Worm (Caenorhabditis elegans) whole organism, L3 larva: ENCODE measurements around the gene sucl-2.
A peak's percentile ranks its signal among the peaks of the same experiment; 100 is the strongest.

Source experiments
- ZK546.5 ChIP-seq: sonication (generic microtip); optimal IDR thresholded peaks from 2 replicates; lab custom pipeline; 2017; ENCODE audit warnings: missing biosample characterization, missing genetic modification characterization
- aly-2 ChIP-seq: fragments of 150-350 bp; optimal IDR thresholded peaks from 2 replicates; lab custom pipeline; 2014; ENCODE audit warnings: missing biosample characterization, missing genetic modification characterization
- ama-1 ChIP-seq: fragments of 150-350 bp; optimal IDR thresholded peaks from 2 replicates; lab custom pipeline; 2018
- ceh-28 ChIP-seq: fragments of 150-350 bp; optimal IDR thresholded peaks from 2 replicates; lab custom pipeline; 2014; ENCODE audit warnings: missing biosample characterization, missing genetic modification reagents, missing genetic modification characterization
- ceh-82 ChIP-seq: fragments of 150-350 bp; optimal IDR thresholded peaks from 2 replicates; lab custom pipeline; 2014; ENCODE audit warnings: missing biosample characterization, missing genetic modification characterization
- ceh-9 ChIP-seq: sonication (generic microtip); optimal IDR thresholded peaks from 2 replicates; lab custom pipeline; 2018; ENCODE audit warnings: missing biosample characterization, missing genetic modification characterization
- daf-12 ChIP-seq: fragments of 150-350 bp; optimal IDR thresholded peaks from 2 replicates; lab custom pipeline; 2014; ENCODE audit warnings: missing biosample characterization, missing genetic modification reagents, missing genetic modification characterization
- egl-27 ChIP-seq: sonication (generic microtip); optimal IDR thresholded peaks from 4 replicates; lab custom pipeline; 2017; ENCODE audit warnings: missing biosample characterization, missing genetic modification reagents, missing genetic modification characterization
- egl-5 ChIP-seq: fragments of 150-350 bp; optimal IDR thresholded peaks from 2 replicates; lab custom pipeline; 2017; ENCODE audit warnings: missing biosample characterization, missing genetic modification reagents, missing genetic modification characterization, inconsistent platforms
- elt-1 ChIP-seq: fragments of 150-350 bp; optimal IDR thresholded peaks from 2 replicates; lab custom pipeline; 2014; ENCODE audit warnings: missing biosample characterization, missing genetic modification characterization
- elt-2 ChIP-seq: sonication (generic microtip); optimal IDR thresholded peaks from 2 replicates; lab custom pipeline; 2016; ENCODE audit warnings: missing genetic modification reagents, mild to moderate bottlenecking, missing genetic modification characterization, missing compliant biosample characterization
- elt-3 ChIP-seq, 3 experiments: fragments of 150-350 bp in 1 of 3; sonication (generic microtip) in 2 of 3; optimal IDR thresholded peaks; 2 replicates in 2 of 3; 4 replicates in 1 of 3; lab custom pipeline; 2014 to 2017; ENCODE audit warnings: missing biosample characterization in 3 of 3, missing genetic modification characterization in 3 of 3
- eor-1 ChIP-seq, 2 experiments: fragments of 150-350 bp; optimal IDR thresholded peaks; 2 replicates each; lab custom pipeline; 2014 to 2018; ENCODE audit warnings: missing biosample characterization in 2 of 2, missing genetic modification characterization in 2 of 2
- fkh-10 ChIP-seq: sonication (generic microtip); optimal IDR thresholded peaks from 2 replicates; lab custom pipeline; 2017; ENCODE audit warnings: missing biosample characterization, missing genetic modification reagents, missing genetic modification characterization
- fkh-2 ChIP-seq: fragments of 150-350 bp; optimal IDR thresholded peaks from 2 replicates; lab custom pipeline; 2014; ENCODE audit warnings: missing biosample characterization, missing genetic modification reagents, missing genetic modification characterization
- hmg-11 ChIP-seq: sonication (generic microtip); optimal IDR thresholded peaks from 2 replicates; lab custom pipeline; 2016; ENCODE audit warnings: missing genetic modification characterization, missing compliant biosample characterization
- jun-1 ChIP-seq: fragments of 150-350 bp; optimal IDR thresholded peaks from 2 replicates; lab custom pipeline; 2014; ENCODE audit warnings: missing biosample characterization, missing genetic modification reagents, missing genetic modification characterization
- lin-39 ChIP-seq: fragments of 150-350 bp; optimal IDR thresholded peaks from 2 replicates; lab custom pipeline; 2018; ENCODE audit warnings: missing biosample characterization, missing genetic modification reagents, missing genetic modification characterization
- lsy-12 ChIP-seq: sonication (generic microtip); optimal IDR thresholded peaks from 2 replicates; lab custom pipeline; 2016; ENCODE audit warnings: mild to moderate bottlenecking, missing genetic modification characterization, missing compliant biosample characterization
- mdl-1 ChIP-seq: fragments of 150-350 bp; optimal IDR thresholded peaks from 2 replicates; lab custom pipeline; 2014; ENCODE audit warnings: missing biosample characterization, missing genetic modification characterization
- mml-1 ChIP-seq: fragments of 150-350 bp; sonication (generic microtip); optimal IDR thresholded peaks from 3 replicates; lab custom pipeline; 2014; ENCODE audit warnings: missing biosample characterization, missing genetic modification characterization
- nfya-1 ChIP-seq: sonication (generic microtip); optimal IDR thresholded peaks from 2 replicates; lab custom pipeline; 2017; ENCODE audit warnings: missing genetic modification characterization, mild to moderate bottlenecking, missing compliant biosample characterization, antibody characterized with exemption, moderate library complexity; ENCODE audit not compliant: insufficient read depth
- nhr-11 ChIP-seq: fragments of 150-350 bp; optimal IDR thresholded peaks from 2 replicates; lab custom pipeline; 2014; ENCODE audit warnings: missing biosample characterization, missing genetic modification characterization
- nhr-12 ChIP-seq: fragments of 150-350 bp; optimal IDR thresholded peaks from 2 replicates; lab custom pipeline; 2014; ENCODE audit warnings: missing biosample characterization, missing genetic modification characterization
- nhr-23 ChIP-seq: fragments of 150-350 bp; optimal IDR thresholded peaks from 2 replicates; lab custom pipeline; 2014; ENCODE audit warnings: missing biosample characterization, missing genetic modification reagents, missing genetic modification characterization
- nhr-25 ChIP-seq: sonication (generic microtip); optimal IDR thresholded peaks from 2 replicates; lab custom pipeline; 2017; ENCODE audit warnings: missing biosample characterization, missing genetic modification characterization
- nhr-28 ChIP-seq: fragments of 150-350 bp; optimal IDR thresholded peaks from 2 replicates; lab custom pipeline; 2014; ENCODE audit warnings: missing biosample characterization, missing genetic modification characterization
- nhr-67 ChIP-seq: fragments of 150-350 bp; optimal IDR thresholded peaks from 2 replicates; lab custom pipeline; 2014; ENCODE audit warnings: missing biosample characterization, missing genetic modification characterization
- nhr-76 ChIP-seq: fragments of 150-350 bp; sonication (generic microtip); optimal IDR thresholded peaks from 5 replicates; lab custom pipeline; 2014; ENCODE audit warnings: missing biosample characterization, missing genetic modification characterization
- nhr-77 ChIP-seq: fragments of 150-350 bp; optimal IDR thresholded peaks from 2 replicates; lab custom pipeline; 2014; ENCODE audit warnings: missing biosample characterization, missing genetic modification characterization
- pha-4 ChIP-seq: fragments of 150-350 bp; optimal IDR thresholded peaks from 2 replicates; lab custom pipeline; 2014; ENCODE audit warnings: missing biosample characterization, missing genetic modification reagents, missing genetic modification characterization
- pqm-1 ChIP-seq: fragments of 150-350 bp; optimal IDR thresholded peaks from 2 replicates; lab custom pipeline; 2017; ENCODE audit warnings: missing biosample characterization, missing genetic modification characterization, inconsistent platforms
- sea-2 ChIP-seq: fragments of 150-350 bp; sonication (generic microtip); optimal IDR thresholded peaks from 4 replicates; lab custom pipeline; 2014; ENCODE audit warnings: missing biosample characterization, missing genetic modification reagents, missing genetic modification characterization
- skn-1 ChIP-seq: fragments of 150-350 bp; optimal IDR thresholded peaks from 2 replicates; lab custom pipeline; 2014; ENCODE audit warnings: missing biosample characterization, missing genetic modification characterization
- snpc-4 ChIP-seq: fragments of 150-350 bp; optimal IDR thresholded peaks from 2 replicates; lab custom pipeline; 2014; ENCODE audit warnings: missing biosample characterization, missing genetic modification characterization
- tbx-2 ChIP-seq: sonication (generic microtip); optimal IDR thresholded peaks from 2 replicates; lab custom pipeline; 2016; ENCODE audit warnings: mild to moderate bottlenecking, missing genetic modification characterization, missing compliant biosample characterization
- unc-62 ChIP-seq: fragments of 150-350 bp; sonication (generic microtip); optimal IDR thresholded peaks from 4 replicates; lab custom pipeline; 2014; ENCODE audit warnings: missing biosample characterization, missing genetic modification reagents, missing genetic modification characterization
- zag-1 ChIP-seq: fragments of 150-350 bp; optimal IDR thresholded peaks from 2 replicates; lab custom pipeline; 2014; ENCODE audit warnings: missing biosample characterization, missing genetic modification characterization
- ztf-11 ChIP-seq: fragments of 150-350 bp; optimal IDR thresholded peaks from 2 replicates; lab custom pipeline; 2014; ENCODE audit warnings: missing biosample characterization, missing genetic modification characterization

sucl-2 gene

DNA sequence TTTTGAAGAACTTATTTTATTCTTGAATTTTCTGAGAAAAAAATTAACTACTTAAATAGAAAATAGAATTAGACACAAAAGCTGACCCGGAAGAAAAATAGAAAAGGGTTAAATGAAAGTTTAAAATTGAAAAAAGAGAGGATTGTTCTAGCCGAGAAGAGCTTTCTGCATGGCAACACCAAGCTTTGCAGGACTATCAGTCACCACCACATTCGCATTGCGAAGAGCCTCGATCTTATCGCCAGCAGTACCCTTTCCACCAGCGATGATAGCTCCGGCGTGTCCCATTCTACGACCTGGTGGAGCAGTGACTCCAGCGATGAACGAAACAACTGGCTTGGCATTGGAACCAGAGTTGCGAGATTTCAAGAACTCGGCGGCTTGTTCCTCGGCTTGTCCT is 1.1 kb downstream of the sucl-2 start:
- TF ChIP-seq nfya-1 (tag; lab: Kevin White, UChicago), result no peak
- TF ChIP-seq nhr-25, result no peak
- TF ChIP-seq fkh-2 (tag; lab: Kevin White, UChicago), result no peak
- no peak for TF ChIP-seq pqm-1
- no peak for TF ChIP-seq sea-2 (GFP tag; lab: Kevin White, UChicago)

- TF ChIP-seq pha-4 (tag; lab: Kevin White, UChicago) (no peak), fkh-2 (tag; lab: Kevin White, UChicago) (no peak), hmg-11 (no peak), lsy-12 (tag; lab: Kevin White, UChicago) (no peak), sea-2 (GFP tag; lab: Kevin White, UChicago) (no peak), eor-1 (tag; optimal IDR thresholded peaks at IDR 0.05; lab: Kevin White, UChicago) (no peak), elt-3 (tag; optimal IDR thresholded peaks at IDR 0.05; lab: Kevin White, UChicago) (no peak), elt-1 (tag; lab: Kevin White, UChicago) (no peak), jun-1 (no peak)
Observed at ce11 chrIII:896904-897303, 4.3 kb downstream of the sucl-2 start.

ce11 chrIII:895525-895924 is 5.7 kb downstream of the sucl-2 start, which contains the start of the genes ztf-18 and F23H11.2:
TSS of gene ztf-18 (minus strand) at chrIII:895712.
TSS of gene F23H11.2 (plus strand) at chrIII:895747.
- TF ChIP-seq ceh-82 (no peak), snpc-4 (tag; lab: Kevin White, UChicago) (no peak), elt-3 (tag; optimal IDR thresholded peaks at IDR 0.05; lab: Kevin White, UChicago) (no peak)
- TF ChIP-seq, all 47 proteins: peak for 0

DNA sequence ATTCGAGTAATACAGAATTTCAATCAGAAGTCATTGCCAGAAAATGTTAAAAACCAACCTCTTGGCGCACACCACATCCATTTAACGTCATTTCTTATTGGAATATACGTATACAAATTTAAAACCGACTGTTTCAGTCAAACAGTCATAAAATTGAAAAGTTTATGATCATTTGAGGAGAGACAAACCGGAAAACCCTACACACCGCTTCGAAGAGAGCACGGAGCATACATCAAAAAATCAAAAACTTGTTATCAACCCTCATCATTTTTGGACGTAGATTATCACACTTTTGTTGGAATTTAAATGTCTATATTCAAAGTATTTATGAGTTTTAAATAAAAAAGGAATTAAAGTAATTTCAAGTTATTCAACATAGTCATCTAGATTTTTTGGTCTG is 10.2 kb downstream of the sucl-2 start, which contains the start of gene T24C4.10:
TSS of gene T24C4.10 (minus strand) at position 230 of the 400 bp plus-strand sequence.
- no peak for TF ChIP-seq nhr-11 (tag; lab: Kevin White, UChicago)
- no peak for TF ChIP-seq fkh-10 (GFP tag; lab: Kevin White, UChicago)
- no peak for TF ChIP-seq eor-1 (tag; optimal IDR thresholded peaks at IDR 0.05; lab: Kevin White, UChicago)
- TF ChIP-seq skn-1 (tag; lab: Kevin White, UChicago), result no peak
- TF ChIP-seq elt-2 (tag; lab: Kevin White, UChicago), result peak; percentile 62
- TF ChIP-seq pqm-1, result peak; percentile 48
- TF ChIP-seq ceh-9, result no peak
- no peak for TF ChIP-seq nhr-23
- no peak for TF ChIP-seq tbx-2
- TF ChIP-seq, all 47 proteins: peak for 2

DNA sequence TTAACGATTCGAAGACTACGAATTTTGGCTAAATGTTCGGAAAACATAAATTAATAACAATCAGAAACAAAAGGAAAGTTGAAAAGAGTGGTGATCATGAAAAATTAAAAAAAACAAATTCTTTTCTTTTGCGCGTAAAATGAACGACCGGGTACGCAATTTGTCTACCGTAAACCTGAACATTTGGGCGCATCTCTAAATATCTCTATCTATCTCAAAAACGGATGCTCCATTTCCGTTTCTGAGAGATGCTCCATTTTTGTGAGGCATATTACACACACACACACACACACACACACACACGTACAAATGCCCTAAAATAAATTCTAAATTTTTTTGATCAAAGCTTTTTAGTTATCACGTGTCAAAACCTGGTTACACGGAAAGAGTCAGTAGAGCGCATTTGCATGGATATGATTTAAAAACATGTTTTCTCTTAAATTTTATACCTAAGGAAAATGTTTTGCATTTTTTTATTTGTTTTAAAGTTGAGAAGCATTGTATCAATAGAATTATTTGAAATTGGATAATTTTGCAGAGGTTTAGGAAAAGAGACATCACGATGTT is 12.1 kb downstream of the sucl-2 start:
- peak; percentile 19 for TF ChIP-seq nfya-1 (tag; lab: Kevin White, UChicago)
- no peak for TF ChIP-seq nhr-23
- no peak for TF ChIP-seq elt-1 (tag; lab: Kevin White, UChicago)

DNA sequence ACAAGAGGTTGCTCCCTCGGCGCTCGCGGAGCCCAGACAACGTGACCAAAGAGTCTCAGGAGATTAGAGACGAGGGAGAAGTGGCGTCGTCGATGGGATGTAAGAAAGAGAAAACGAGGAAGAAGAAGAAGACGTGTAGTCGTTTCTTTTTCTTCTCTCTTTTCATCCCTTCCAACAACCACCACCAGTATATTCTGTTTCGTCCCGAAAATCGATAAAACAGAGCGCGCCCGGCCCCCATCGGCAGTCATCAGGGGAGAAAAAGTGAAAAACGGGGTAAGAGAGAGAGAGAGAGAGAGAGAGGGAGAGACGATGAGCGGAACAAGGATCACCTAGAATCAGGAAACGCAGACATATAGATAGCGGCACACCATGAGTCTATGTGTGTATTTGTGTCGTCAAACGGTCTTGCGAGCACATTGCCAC is 13.3 kb downstream of the sucl-2 start:
- TF ChIP-seq jun-1 (peak; percentile 31), nfya-1 (tag; lab: Kevin White, UChicago) (peak; percentile 82), ZK546.5 (tag; lab: Kevin White, UChicago) (no peak), ztf-11 (tag; lab: Kevin White, UChicago) (no peak), nhr-23 (peak; percentile 60), aly-2 (no peak), egl-27 (tag; lab: Kevin White, UChicago) (peak; percentile 50), tbx-2 (peak; percentile 37), nhr-12 (tag; lab: Kevin White, UChicago) (no peak), egl-5 (tag; lab: Kevin White, UChicago) (peak; percentile 60), ama-1 (lab: Kevin White, UChicago) (peak; percentile 45), mdl-1 (peak; percentile 48), lin-39 (tag; lab: Kevin White, UChicago) (peak; percentile 81), ceh-28 (tag; lab: Kevin White, UChicago) (peak; percentile 89), ceh-82 (no peak), elt-3 (tag; optimal IDR thresholded peaks at IDR 0.05; lab: Kevin White, UChicago) (no peak), hmg-11 (peak; percentile 71), pha-4 (tag; lab: Kevin White, UChicago) (peak; percentile 46), nhr-28 (tag; lab: Kevin White, UChicago) (no peak), sea-2 (GFP tag; lab: Kevin White, UChicago) (peak; percentile 79), ceh-9 (no peak), eor-1 (tag; optimal IDR thresholded peaks at IDR 0.05; lab: Kevin White, UChicago) (no peak), daf-12 (tag; lab: Kevin White, UChicago) (no peak), lsy-12 (tag; lab: Kevin White, UChicago) (no peak), unc-62 (GFP tag; lab: Kevin White, UChicago) (no peak), zag-1 (tag; lab: Kevin White, UChicago) (no peak), nhr-25 (peak; percentile 2), fkh-10 (GFP tag; lab: Kevin White, UChicago) (peak; percentile 33), nhr-76 (no peak), fkh-2 (tag; lab: Kevin White, UChicago) (no peak), nhr-77 (tag; lab: Kevin White, UChicago) (no peak), nhr-67 (tag; lab: Kevin White, UChicago) (no peak), elt-2 (tag; lab: Kevin White, UChicago) (peak; percentile 66), snpc-4 (tag; lab: Kevin White, UChicago) (peak; percentile 76), mml-1 (tag; lab: Kevin White, UChicago) (no peak)
